Worm (Caenorhabditis elegans) whole organism, young adult: ENCODE measurements around the gene crb-3.

Experiments
- egl-44 ChIP-seq: fragments of 200-800 bp; sonication (Bioruptor generic); IDR thresholded peaks from 2 replicates; pipeline ENCODE4 v1.3.6; 2022; ENCODE audit warnings: missing genetic modification reagents, missing genetic modification characterization, missing compliant biosample characterization
- unc-62 ChIP-seq: fragments of 150-350 bp; optimal IDR thresholded peaks from 2 replicates; lab custom pipeline; 2014; ENCODE audit warnings: missing biosample characterization, missing genetic modification reagents, missing genetic modification characterization

ce11 chrX:9166921-9167320, 36.6 kb upstream of the crb-3 start, which contains the start of gene B0563.10:
- TF ChIP-seq egl-44 (GFP tag; lab: Robert Waterston, UW) (no peak), unc-62 (GFP tag; lab: Kevin White, UChicago) (no peak)
